Fruit fly (Drosophila melanogaster) whole organism, embryonic: Measurements from ENCODE around the gene Agpat3.
A peak's percentile ranks its signal among the peaks of the same experiment; 100 is the strongest.

Experiments used
- BEAF-32 ChIP-seq: fragments of 200-800 bp; sonication (Bioruptor generic); optimal IDR thresholded peaks from 3 replicates; lab custom pipeline; 2017; ENCODE audit warnings: missing biosample characterization, missing genetic modification characterization, mild to moderate bottlenecking, moderate library complexity, missing genetic modification reagents
- CG13424 ChIP-seq: fragments of 200-800 bp; sonication (Bioruptor generic); optimal IDR thresholded peaks from 2 replicates; lab custom pipeline; 2019; ENCODE audit warnings: missing biosample characterization, mild to moderate bottlenecking, missing genetic modification characterization, moderate library complexity
- CG15601 ChIP-seq: fragments of 200-800 bp; sonication (Bioruptor generic); optimal IDR thresholded peaks from 3 replicates; lab custom pipeline; 2019; ENCODE audit warnings: missing biosample characterization, mild to moderate bottlenecking, missing genetic modification characterization, moderate library complexity
- CG17328 ChIP-seq: fragments of 200-800 bp; sonication (Bioruptor generic); IDR thresholded peaks from 2 replicates; pipeline ENCODE4 v1.3.6; 2022; ENCODE audit warnings: missing biosample characterization, missing genetic modification characterization
- CG17359 ChIP-seq: fragments of 200-800 bp; sonication (Bioruptor generic); optimal IDR thresholded peaks from 3 replicates; lab custom pipeline; 2018; ENCODE audit warnings: missing biosample characterization, mild to moderate bottlenecking, missing genetic modification characterization, moderate library complexity
- CG17612 ChIP-seq: fragments of 200-800 bp; sonication (Bioruptor generic); IDR thresholded peaks from 2 replicates; pipeline ENCODE4 v1.3.6; 2022; ENCODE audit warnings: missing biosample characterization, missing genetic modification characterization
- CG1832 ChIP-seq: fragments of 200-800 bp; sonication (Bioruptor generic); optimal IDR thresholded peaks from 2 replicates; lab custom pipeline; 2017; ENCODE audit warnings: missing biosample characterization, mild to moderate bottlenecking, missing genetic modification characterization, inconsistent platforms
- CG18599 ChIP-seq: fragments of 200-800 bp; sonication (Bioruptor generic); optimal IDR thresholded peaks from 3 replicates; lab custom pipeline; 2017; ENCODE audit warnings: missing biosample characterization, missing genetic modification characterization, mild to moderate bottlenecking, moderate library complexity, missing genetic modification reagents
- CG2678 ChIP-seq: fragments of 200-800 bp; sonication (Bioruptor generic); optimal IDR thresholded peaks from 3 replicates; lab custom pipeline; 2019; ENCODE audit warnings: missing biosample characterization, mild to moderate bottlenecking, missing genetic modification characterization, moderate library complexity
- CG30431 ChIP-seq: fragments of 200-800 bp; sonication (Bioruptor generic); optimal IDR thresholded peaks from 2 replicates; lab custom pipeline; 2017; ENCODE audit warnings: missing biosample characterization, missing genetic modification characterization
- CG32532 ChIP-seq: fragments of 200-800 bp; sonication (Bioruptor generic); IDR thresholded peaks from 2 replicates; pipeline ENCODE4 v1.3.6; 2022; ENCODE audit warnings: missing biosample characterization, missing genetic modification characterization
- CG32767 ChIP-seq: fragments of 200-800 bp; sonication (Bioruptor generic); IDR thresholded peaks from 2 replicates; pipeline ENCODE4 v1.3.6; 2022; ENCODE audit warnings: missing biosample characterization, missing genetic modification characterization
- CG32772 ChIP-seq: fragments of 200-800 bp; sonication (Bioruptor generic); IDR thresholded peaks from 2 replicates; pipeline ENCODE4 v1.3.6; 2022; ENCODE audit warnings: missing biosample characterization, missing genetic modification characterization
- CG33557 ChIP-seq: fragments of 200-800 bp; sonication (Bioruptor generic); optimal IDR thresholded peaks from 2 replicates; lab custom pipeline; 2019; ENCODE audit warnings: missing biosample characterization, mild to moderate bottlenecking, missing genetic modification characterization, moderate library complexity
- CG7963 ChIP-seq: fragments of 200-800 bp; sonication (Bioruptor generic); IDR thresholded peaks from 3 replicates; pipeline ENCODE4 v1.3.6; 2022; ENCODE audit warnings: missing biosample characterization, missing genetic modification characterization; ENCODE audit not compliant: partially characterized antibody
- D ChIP-seq, 2 experiments: fragments of 200-800 bp in 1 of 2; fragments of >200 bp in 1 of 2; sonication (Bioruptor generic) in 1 of 2; optimal IDR thresholded peaks; 2 replicates in 1 of 2; 3 replicates in 1 of 2; lab custom pipeline; 2017; ENCODE audit warnings: mild to moderate bottlenecking in 1 of 2, missing biosample characterization in 1 of 2, missing genetic modification characterization in 1 of 2, missing genetic modification reagents in 1 of 2
- Dek ChIP-seq: fragments of 200-800 bp; sonication (Bioruptor generic); optimal IDR thresholded peaks from 3 replicates; lab custom pipeline; 2019; ENCODE audit warnings: missing biosample characterization, mild to moderate bottlenecking, missing genetic modification characterization, moderate library complexity
- Drgx ChIP-seq: fragments of 200-800 bp; sonication (Bioruptor generic); IDR thresholded peaks from 2 replicates; pipeline ENCODE4 v1.3.6; 2022; ENCODE audit warnings: missing biosample characterization, missing genetic modification characterization
- HLH54F ChIP-seq: fragments of 200-800 bp; sonication (Bioruptor generic); optimal IDR thresholded peaks from 3 replicates; lab custom pipeline; 2016; ENCODE audit warnings: missing biosample characterization, missing genetic modification characterization
- HmgZ ChIP-seq: fragments of 200-800 bp; sonication (Bioruptor generic); optimal IDR thresholded peaks from 2 replicates; lab custom pipeline; 2018; ENCODE audit warnings: missing biosample characterization, mild to moderate bottlenecking, missing genetic modification characterization
- Hmr ChIP-seq: fragments of 200-800 bp; sonication (Bioruptor generic); optimal IDR thresholded peaks from 3 replicates; lab custom pipeline; 2017; ENCODE audit warnings: mild to moderate bottlenecking, missing biosample characterization, missing genetic modification reagents, missing genetic modification characterization
- Hr78 ChIP-seq, 2 experiments: fragments of 200-800 bp in 1 of 2; fragments of >200 bp in 1 of 2; sonication (Bioruptor generic) in 1 of 2; optimal IDR thresholded peaks; 2 replicates each; lab custom pipeline; 2017 to 2019; ENCODE audit warnings: missing biosample characterization in 2 of 2, missing genetic modification characterization in 2 of 2, mild to moderate bottlenecking in 1 of 2, moderate library complexity in 1 of 2
- Kr ChIP-seq: fragments of 200-800 bp; sonication (Bioruptor generic); optimal IDR thresholded peaks from 2 replicates; lab custom pipeline; 2017; ENCODE audit warnings: missing biosample characterization, mild to moderate bottlenecking, missing genetic modification characterization
- Myb ChIP-seq: fragments of 200-800 bp; sonication (Bioruptor generic); optimal IDR thresholded peaks from 2 replicates; lab custom pipeline; 2016; ENCODE audit warnings: missing biosample characterization, missing genetic modification characterization
- Poxn ChIP-seq: fragments of 200-800 bp; sonication (Bioruptor generic); IDR thresholded peaks from 2 replicates; pipeline ENCODE4 v1.3.6; 2022; ENCODE audit warnings: missing biosample characterization, missing genetic modification characterization
- Sry-β ChIP-seq: fragments of 200-800 bp; sonication (Bioruptor generic); optimal IDR thresholded peaks from 2 replicates; lab custom pipeline; 2018; ENCODE audit warnings: missing biosample characterization, mild to moderate bottlenecking, missing genetic modification characterization, moderate library complexity
- Trl ChIP-seq, 3 experiments: fragments of >200 bp in 2 of 3; fragments of 200-800 bp in 1 of 3; sonication (Bioruptor generic) in 1 of 3; optimal IDR thresholded peaks; 2 replicates in 1 of 3; 3 replicates in 2 of 3; lab custom pipeline; 2016 to 2017; ENCODE audit warnings: missing biosample characterization in 1 of 3, missing genetic modification characterization in 1 of 3
- Vsx1 ChIP-seq: fragments of 200-800 bp; sonication (Bioruptor generic); optimal IDR thresholded peaks from 2 replicates; lab custom pipeline; 2017; ENCODE audit warnings: missing biosample characterization, mild to moderate bottlenecking, missing genetic modification characterization, missing genetic modification reagents
- Xrp1 ChIP-seq: fragments of 200-800 bp; sonication (Bioruptor generic); IDR thresholded peaks from 2 replicates; pipeline ENCODE4 v1.3.6; 2022; ENCODE audit warnings: missing biosample characterization, missing genetic modification characterization
- bsh ChIP-seq, 2 experiments: fragments of 200-800 bp; sonication (Bioruptor generic); optimal IDR thresholded peaks; 2 replicates each; lab custom pipeline; 2017 to 2018; ENCODE audit warnings: mild to moderate bottlenecking in 2 of 2, missing biosample characterization in 2 of 2, missing genetic modification characterization in 2 of 2, moderate library complexity in 1 of 2
- ci ChIP-seq: fragments of 200-800 bp; sonication (Bioruptor generic); IDR thresholded peaks from 3 replicates; pipeline ENCODE4 v1.3.6; 2022; ENCODE audit warnings: missing biosample characterization, missing genetic modification characterization
- corto ChIP-seq: fragments of 200-800 bp; sonication (Bioruptor generic); optimal IDR thresholded peaks from 2 replicates; lab custom pipeline; 2016; ENCODE audit warnings: missing biosample characterization, mild to moderate bottlenecking, missing genetic modification characterization, moderate library complexity
- crc ChIP-seq: fragments of 200-800 bp; sonication (Bioruptor generic); optimal IDR thresholded peaks from 2 replicates; lab custom pipeline; 2016; ENCODE audit warnings: missing biosample characterization, missing genetic modification characterization
- ewg ChIP-seq: fragments of 200-800 bp; sonication (Bioruptor generic); optimal IDR thresholded peaks from 3 replicates; lab custom pipeline; 2017; ENCODE audit warnings: mild to moderate bottlenecking, missing biosample characterization, missing genetic modification reagents, missing genetic modification characterization
- gsb-n ChIP-seq: fragments of 200-800 bp; sonication (Bioruptor generic); optimal IDR thresholded peaks from 3 replicates; lab custom pipeline; 2018; ENCODE audit warnings: missing biosample characterization, mild to moderate bottlenecking, missing genetic modification characterization
- hth ChIP-seq: fragments of >200 bp; optimal IDR thresholded peaks from 2 replicates; lab custom pipeline; 2017; ENCODE audit warnings: inconsistent platforms
- lbe ChIP-seq: fragments of 200-800 bp; sonication (Bioruptor generic); optimal IDR thresholded peaks from 2 replicates; lab custom pipeline; 2016; ENCODE audit warnings: missing biosample characterization, mild to moderate bottlenecking, missing genetic modification characterization
- nerfin-2 ChIP-seq: fragments of 200-800 bp; sonication (Bioruptor generic); IDR thresholded peaks from 2 replicates; pipeline ENCODE4 v1.3.6; 2022; ENCODE audit warnings: missing biosample characterization, missing genetic modification characterization; ENCODE audit not compliant: partially characterized antibody
- org-1 ChIP-seq: fragments of 200-800 bp; sonication (Bioruptor generic); optimal IDR thresholded peaks from 2 replicates; lab custom pipeline; 2017; ENCODE audit warnings: missing biosample characterization, missing genetic modification characterization
- pros ChIP-seq: fragments of 200-800 bp; sonication (Bioruptor generic); optimal IDR thresholded peaks from 3 replicates; lab custom pipeline; 2019; ENCODE audit warnings: missing biosample characterization, mild to moderate bottlenecking, missing genetic modification characterization, moderate library complexity
- row ChIP-seq: fragments of 200-800 bp; sonication (Bioruptor generic); IDR thresholded peaks from 3 replicates; pipeline ENCODE4 v1.3.6; 2022; ENCODE audit warnings: missing biosample characterization, missing genetic modification characterization
- sc ChIP-seq, 3 experiments: fragments of >200 bp in 2 of 3; fragments of 200-800 bp in 1 of 3; sonication (Bioruptor generic) in 1 of 3; optimal IDR thresholded peaks; 2 replicates in 2 of 3; 3 replicates in 1 of 3; lab custom pipeline; 2017; ENCODE audit warnings: mild to moderate bottlenecking in 1 of 3, missing biosample characterization in 1 of 3, missing genetic modification characterization in 1 of 3, missing genetic modification reagents in 1 of 3
- twi ChIP-seq: fragments of 200-800 bp; optimal IDR thresholded peaks from 2 replicates; lab custom pipeline; 2019; ENCODE audit warnings: missing biosample characterization, mild to moderate bottlenecking, missing genetic modification characterization, moderate library complexity
- unc-4 ChIP-seq: fragments of 200-800 bp; sonication (Bioruptor generic); IDR thresholded peaks from 2 replicates; pipeline ENCODE4 v1.3.6; 2022; ENCODE audit warnings: missing biosample characterization, missing genetic modification characterization; ENCODE audit not compliant: partially characterized antibody
- zen ChIP-seq: fragments of 200-800 bp; sonication (Bioruptor generic); optimal IDR thresholded peaks from 3 replicates; lab custom pipeline; 2018; ENCODE audit warnings: missing biosample characterization, mild to moderate bottlenecking, missing genetic modification characterization, moderate library complexity
- zf30C ChIP-seq: fragments of 200-800 bp; sonication (Bioruptor generic); optimal IDR thresholded peaks from 3 replicates; lab custom pipeline; 2018; ENCODE audit warnings: missing biosample characterization, mild to moderate bottlenecking, missing genetic modification characterization

Gene Agpat3

DNA sequence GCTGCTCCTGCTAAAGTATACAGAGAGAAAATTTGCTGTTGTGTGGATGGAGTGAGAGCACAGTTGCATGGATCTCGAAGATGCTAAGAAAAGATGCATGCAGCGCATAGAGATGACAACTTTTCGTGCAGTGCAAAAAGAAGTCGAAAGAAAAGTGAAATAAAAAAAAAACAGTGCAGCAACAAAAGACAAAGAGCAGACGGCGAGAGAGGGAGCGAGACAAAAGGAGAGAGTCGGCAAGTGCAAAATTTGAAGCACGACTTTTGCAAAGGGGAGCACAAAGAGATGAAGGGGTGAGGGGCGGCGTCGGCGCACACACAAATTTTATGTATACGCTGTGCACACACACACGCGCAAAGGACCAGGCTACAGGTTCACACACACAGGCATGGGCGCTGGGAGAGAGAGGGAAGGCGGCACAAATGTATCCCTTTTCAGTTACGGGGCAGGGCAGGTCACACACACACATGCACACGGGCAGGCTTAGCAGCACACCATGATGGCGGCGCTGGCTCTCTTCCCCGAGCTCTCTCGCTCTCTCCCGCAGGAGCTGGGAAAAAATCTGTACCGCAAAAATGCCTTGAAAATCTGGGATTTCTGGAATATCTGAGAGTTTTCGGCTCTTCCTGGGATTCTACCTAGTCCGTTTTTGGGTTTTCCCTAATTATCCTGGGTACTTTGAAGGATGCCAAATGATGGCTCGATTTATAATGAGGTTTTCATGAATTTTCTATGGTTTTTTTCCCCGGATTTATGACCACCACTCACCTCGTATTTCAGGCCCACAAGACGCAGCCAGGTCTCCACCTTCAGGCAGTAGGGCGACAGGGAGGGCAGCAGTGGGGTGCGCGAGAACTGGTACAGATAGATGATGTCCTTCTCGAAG lies 24.7 kb upstream of the Agpat3 start:
- no peak for TF ChIP-seq HmgZ (tag; lab: Kevin White, UChicago)
- TF ChIP-seq CG7963 = no peak
- TF ChIP-seq lbe (GFP tag; lab: Kevin White, UChicago) = peak; percentile 71
- TF ChIP-seq bsh (GFP tag; optimal IDR thresholded peaks at IDR 0.05; lab: Kevin White, UChicago) = peak in 1 of 2 experiments; percentile 75
- no peak for TF ChIP-seq Sry-β (GFP tag; lab: Kevin White, UChicago)
- no peak for TF ChIP-seq CG32532 (GFP tag; lab: Robert Waterston, UW)
- peak; percentile 78 for TF ChIP-seq zen
- TF ChIP-seq CG32772 (GFP tag; lab: Robert Waterston, UW) = no peak
- TF ChIP-seq corto = peak; percentile 65
- TF ChIP-seq nerfin-2 (GFP tag; lab: Robert Waterston, UW) = no peak
- TF ChIP-seq gsb-n = no peak
- no peak for TF ChIP-seq hth (lab: Kevin White, UChicago)
- no peak for TF ChIP-seq pros (GFP tag; lab: Kevin White, UChicago)
- TF ChIP-seq Kr (GFP tag; lab: Kevin White, UChicago) = peak; percentile 89
- TF ChIP-seq ewg (GFP tag; lab: Kevin White, UChicago) = peak; percentile 94
- no peak for TF ChIP-seq Dek (tag; lab: Kevin White, UChicago)
- peak; percentile 93 for TF ChIP-seq CG32767 (GFP tag; lab: Robert Waterston, UW)
- TF ChIP-seq ci = 0 out of 3 replicates have a peak, but pooled peaks have one; percentile 5
- TF ChIP-seq Myb (GFP tag; lab: Kevin White, UChicago) = no peak
- TF ChIP-seq org-1 = no peak
- TF ChIP-seq CG18599 = no peak
- no peak for TF ChIP-seq Xrp1
- no peak for TF ChIP-seq Poxn (GFP tag; lab: Robert Waterston, UW)
- TF ChIP-seq CG15601 (tag; lab: Kevin White, UChicago) = no peak
- peak; percentile 66 for TF ChIP-seq twi
- no peak for TF ChIP-seq CG2678
- no peak for TF ChIP-seq CG13424 (tag; lab: Kevin White, UChicago)
- no peak for TF ChIP-seq crc (GFP tag; lab: Kevin White, UChicago)
- no peak for TF ChIP-seq CG33557 (GFP tag; lab: Kevin White, UChicago)
- TF ChIP-seq Hmr (GFP tag; lab: Kevin White, UChicago) = no peak
- peak; percentile 42 for TF ChIP-seq CG1832
- no peak for TF ChIP-seq Hr78 (GFP tag; optimal IDR thresholded peaks at IDR 0.05; lab: Kevin White, UChicago)
- TF ChIP-seq Trl (optimal IDR thresholded peaks at IDR 0.05; lab: Kevin White, UChicago) = peak; percentile 73 to 89
- TF ChIP-seq Trl (GFP tag; optimal IDR thresholded peaks at IDR 0.05; lab: Kevin White, UChicago) = no peak
- peak; percentile 69 for TF ChIP-seq D (optimal IDR thresholded peaks at IDR 0.05; lab: Kevin White, UChicago)
- TF ChIP-seq D (GFP tag; optimal IDR thresholded peaks at IDR 0.05; lab: Kevin White, UChicago) = no peak
- TF ChIP-seq CG17328 (GFP tag; lab: Robert Waterston, UW) = no peak
- TF ChIP-seq CG17359 (tag; lab: Kevin White, UChicago) = no peak
- peak; percentile 21 for TF ChIP-seq HLH54F (GFP tag; lab: Kevin White, UChicago)
- TF ChIP-seq zf30C (GFP tag; lab: Kevin White, UChicago) = peak; percentile 76
- TF ChIP-seq row = peak; percentile 16; the same call in 1 of the 3 replicates
- no peak for TF ChIP-seq unc-4
- TF ChIP-seq BEAF-32 = no peak
- TF ChIP-seq CG30431 (GFP tag; lab: Kevin White, UChicago) = no peak
- TF ChIP-seq CG17612 = no peak
- TF ChIP-seq sc (optimal IDR thresholded peaks at IDR 0.05; lab: Kevin White, UChicago) = no peak
- no peak for TF ChIP-seq sc (GFP tag; optimal IDR thresholded peaks at IDR 0.05; lab: Kevin White, UChicago)
- no peak for TF ChIP-seq Vsx1
- TF ChIP-seq Drgx (GFP tag; lab: Robert Waterston, UW) = peak; percentile 82
